Worm (Caenorhabditis elegans) whole organism, L1 larva: ENCODE results near the gene lgc-31.

Experiments
- C04F5.9 ChIP-seq: sonication (generic microtip); optimal IDR thresholded peaks from 2 replicates; lab custom pipeline; 2016; ENCODE audit warnings: missing genetic modification characterization, missing compliant biosample characterization
- C16A3.4 ChIP-seq: fragments of 150-350 bp; optimal IDR thresholded peaks from 2 replicates; lab custom pipeline; 2014; ENCODE audit warnings: missing biosample characterization, missing genetic modification characterization
- C34B4.2 ChIP-seq: sonication (generic microtip); optimal IDR thresholded peaks from 2 replicates; lab custom pipeline; 2017; ENCODE audit warnings: mild to moderate bottlenecking, missing genetic modification characterization, missing compliant biosample characterization
- Y116A8C.19 ChIP-seq: sonication (generic microtip); optimal IDR thresholded peaks from 2 replicates; lab custom pipeline; 2016; ENCODE audit warnings: missing compliant biosample characterization, missing genetic modification characterization, borderline replicate concordance
- ama-1 ChIP-seq: fragments of 150-350 bp; optimal IDR thresholded peaks from 2 replicates; lab custom pipeline; 2014
- blmp-1 ChIP-seq: fragments of 150-350 bp; optimal IDR thresholded peaks from 2 replicates; lab custom pipeline; 2014; ENCODE audit warnings: missing biosample characterization, missing genetic modification characterization
- ceh-8 ChIP-seq: fragments of 200-800 bp; sonication (Bioruptor generic); optimal IDR thresholded peaks from 2 replicates; lab custom pipeline; 2018; ENCODE audit warnings: mild to moderate bottlenecking, missing genetic modification characterization, moderate library complexity, missing compliant biosample characterization
- ces-1 ChIP-seq: fragments of 150-350 bp; optimal IDR thresholded peaks from 2 replicates; lab custom pipeline; 2014; ENCODE audit warnings: missing biosample characterization, missing genetic modification reagents, missing genetic modification characterization
- dsc-1 ChIP-seq: sonication (generic microtip); optimal IDR thresholded peaks from 2 replicates; lab custom pipeline; 2016; ENCODE audit warnings: mild to moderate bottlenecking, missing genetic modification characterization, missing compliant biosample characterization
- efl-1 ChIP-seq, 4 experiments: fragments of 150-350 bp; optimal IDR thresholded peaks in 3 of 4; peaks in 1 of 4; 1 replicate in 1 of 4; 2 replicates in 3 of 4; lab custom pipeline; 2014; ENCODE audit warnings: missing biosample characterization in 2 of 4, missing genetic modification characterization in 2 of 4, missing genetic modification reagents in 2 of 4
- efl-3 ChIP-seq: fragments of 200-800 bp; sonication (Bioruptor generic); optimal IDR thresholded peaks from 2 replicates; lab custom pipeline; 2018; ENCODE audit warnings: mild to moderate bottlenecking, missing genetic modification characterization, missing compliant biosample characterization
- egl-13 ChIP-seq: sonication (generic microtip); optimal IDR thresholded peaks from 2 replicates; lab custom pipeline; 2016; ENCODE audit warnings: missing genotype, missing genetic modification reagents, missing genetic modification characterization, missing compliant biosample characterization
- elt-3 ChIP-seq, 6 experiments: fragments of 150-350 bp in 1 of 6; sonication (generic microtip); optimal IDR thresholded peaks; 2 replicates each; lab custom pipeline; 2017 to 2018; ENCODE audit warnings: missing biosample characterization in 6 of 6, missing genetic modification characterization in 6 of 6, inconsistent platforms in 1 of 6
- fos-1 ChIP-seq: fragments of 150-350 bp; optimal IDR thresholded peaks from 2 replicates; lab custom pipeline; 2014; ENCODE audit warnings: missing biosample characterization, missing genetic modification characterization
- hlh-4 ChIP-seq: sonication (generic microtip); optimal IDR thresholded peaks from 2 replicates; lab custom pipeline; 2016; ENCODE audit warnings: mild to moderate bottlenecking, missing genetic modification characterization, missing compliant biosample characterization
- hpl-2 ChIP-seq: fragments of 150-350 bp; optimal IDR thresholded peaks from 2 replicates; lab custom pipeline; 2014; ENCODE audit warnings: missing biosample characterization, missing genetic modification reagents, missing genetic modification characterization
- lin-14 ChIP-seq: fragments of 200-800 bp; sonication (Bioruptor generic); optimal IDR thresholded peaks from 2 replicates; lab custom pipeline; 2018; ENCODE audit warnings: mild to moderate bottlenecking, missing genetic modification characterization, moderate library complexity, missing compliant biosample characterization
- lin-35 ChIP-seq, 2 experiments: fragments of 150-350 bp; optimal IDR thresholded peaks; 2 replicates each; lab custom pipeline; 2014; ENCODE audit warnings: missing biosample characterization in 2 of 2, missing genetic modification characterization in 2 of 2, missing genetic modification reagents in 2 of 2
- lin-39 ChIP-seq: fragments of 150-350 bp; optimal IDR thresholded peaks from 2 replicates; lab custom pipeline; 2014; ENCODE audit warnings: missing biosample characterization, missing genetic modification reagents, missing genetic modification characterization
- lir-3 ChIP-seq: sonication (generic microtip); optimal IDR thresholded peaks from 2 replicates; lab custom pipeline; 2016; ENCODE audit warnings: mild to moderate bottlenecking, missing genetic modification characterization, moderate library complexity, missing compliant biosample characterization; ENCODE audit not compliant: poor library complexity
- nhr-11 ChIP-seq: fragments of 150-350 bp; optimal IDR thresholded peaks from 2 replicates; lab custom pipeline; 2014; ENCODE audit warnings: missing biosample characterization, missing genetic modification characterization
- nhr-47 ChIP-seq: sonication (generic microtip); optimal IDR thresholded peaks from 2 replicates; lab custom pipeline; 2016; ENCODE audit warnings: mild to moderate bottlenecking, missing genetic modification characterization, moderate library complexity, missing compliant biosample characterization
- nhr-71 ChIP-seq: sonication (generic microtip); optimal IDR thresholded peaks from 2 replicates; lab custom pipeline; 2016; ENCODE audit warnings: mild to moderate bottlenecking, missing genetic modification characterization, moderate library complexity, missing compliant biosample characterization
- nhr-76 ChIP-seq: sonication (generic microtip); optimal IDR thresholded peaks from 2 replicates; lab custom pipeline; 2017; ENCODE audit warnings: missing biosample characterization, missing genetic modification characterization
- nhr-85 ChIP-seq: sonication (generic microtip); peaks from one replicate; lab custom pipeline; 2016; ENCODE audit warnings: missing genetic modification characterization, inconsistent platforms, missing compliant biosample characterization
- pqm-1 ChIP-seq: sonication (generic microtip); optimal IDR thresholded peaks from 3 replicates; lab custom pipeline; 2017; ENCODE audit warnings: missing biosample characterization, missing genetic modification characterization
- rnt-1 ChIP-seq: sonication (generic microtip); optimal IDR thresholded peaks from 2 replicates; lab custom pipeline; 2016; ENCODE audit warnings: mild to moderate bottlenecking, missing genetic modification characterization, moderate library complexity, missing compliant biosample characterization
- skn-1 ChIP-seq: fragments of 150-350 bp; optimal IDR thresholded peaks from 2 replicates; lab custom pipeline; 2014; ENCODE audit warnings: missing biosample characterization, missing genetic modification characterization
- snpc-4 ChIP-seq: fragments of 150-350 bp; optimal IDR thresholded peaks from 2 replicates; lab custom pipeline; 2014; ENCODE audit warnings: missing biosample characterization, missing genetic modification characterization
- snu-23 ChIP-seq: sonication (generic microtip); optimal IDR thresholded peaks from 2 replicates; lab custom pipeline; 2016; ENCODE audit warnings: missing genetic modification characterization, missing compliant biosample characterization
- sptf-1 ChIP-seq: fragments of 150-350 bp; optimal IDR thresholded peaks from 2 replicates; lab custom pipeline; 2014; ENCODE audit warnings: missing biosample characterization, missing genetic modification characterization
- sup-37 ChIP-seq: fragments of 200-800 bp; sonication (Bioruptor generic); optimal IDR thresholded peaks from 2 replicates; lab custom pipeline; 2018; ENCODE audit warnings: mild to moderate bottlenecking, missing genetic modification characterization, missing compliant biosample characterization
- swsn-7 ChIP-seq: sonication (generic microtip); optimal IDR thresholded peaks from 2 replicates; lab custom pipeline; 2016; ENCODE audit warnings: missing genetic modification characterization, missing compliant biosample characterization
- tbx-2 ChIP-seq: sonication (generic microtip); optimal IDR thresholded peaks from 2 replicates; lab custom pipeline; 2016; ENCODE audit warnings: missing genetic modification characterization, missing compliant biosample characterization
- tlp-1 ChIP-seq: fragments of 150-350 bp; optimal IDR thresholded peaks from 2 replicates; lab custom pipeline; 2014; ENCODE audit warnings: missing biosample characterization, missing genetic modification characterization
- unc-30 ChIP-seq: sonication (generic microtip); optimal IDR thresholded peaks from 2 replicates; lab custom pipeline; 2017; ENCODE audit warnings: missing biosample characterization, missing genetic modification characterization
- unc-98 ChIP-seq: fragments of 200-800 bp; sonication (Bioruptor generic); IDR thresholded peaks from 2 replicates; pipeline ENCODE4 v1.3.6; 2022; ENCODE audit warnings: missing genetic modification characterization, missing compliant biosample characterization
- zag-1 ChIP-seq: fragments of 150-350 bp; optimal IDR thresholded peaks from 2 replicates; lab custom pipeline; 2014; ENCODE audit warnings: missing biosample characterization, missing genetic modification characterization
- ztf-11 ChIP-seq, 2 experiments: sonication (generic microtip); optimal IDR thresholded peaks; 2 replicates each; lab custom pipeline; 2016 to 2017; ENCODE audit warnings: missing genetic modification characterization in 2 of 2, missing biosample characterization in 1 of 2, missing compliant biosample characterization in 1 of 2
- ztf-4 ChIP-seq: fragments of 150-350 bp; optimal IDR thresholded peaks from 2 replicates; lab custom pipeline; 2014; ENCODE audit warnings: missing biosample characterization, missing genetic modification characterization

The lgc-31 gene

ce11 chrV:15519845-15520244 lies 2.0 kb downstream of the lgc-31 start:
- TF ChIP-seq nhr-71 (tag; lab: Kevin White, UChicago) (no peak), C34B4.2 (no peak), nhr-85 (tag; lab: Kevin White, UChicago) (no peak), C04F5.9 (tag; lab: Kevin White, UChicago) (no peak), ceh-8 (GFP tag; lab: Kevin White, UChicago) (no peak), tbx-2 (tag; lab: Kevin White, UChicago) (no peak), elt-3 (tag; optimal IDR thresholded peaks at IDR 0.05; lab: Kevin White, UChicago) (no peak), ces-1 (GFP tag; lab: Kevin White, UChicago) (no peak), nhr-11 (tag; lab: Kevin White, UChicago) (no peak), lir-3 (tag; lab: Kevin White, UChicago) (no peak), ama-1 (no peak), Y116A8C.19 (tag; lab: Kevin White, UChicago) (no peak), hpl-2 (GFP tag; lab: Kevin White, UChicago) (no peak), pqm-1 (tag; lab: Kevin White, UChicago) (no peak), unc-30 (tag; lab: Kevin White, UChicago) (no peak), zag-1 (tag; lab: Kevin White, UChicago) (no peak)

- TF ChIP-seq nhr-71 (tag; lab: Kevin White, UChicago) (no peak), C16A3.4 (tag; lab: Kevin White, UChicago) (no peak), lin-14 (GFP tag; lab: Kevin White, UChicago) (peak; percentile 24), blmp-1 (peak; percentile 69), zag-1 (tag; lab: Kevin White, UChicago) (no peak), skn-1 (no peak), nhr-85 (tag; lab: Kevin White, UChicago) (peak; percentile 35)
Observed at ce11 chrV:15517413-15517812, 4.4 kb downstream of the lgc-31 start, which contains the start of gene F21A3.3. TSS of gene F21A3.3 (plus strand) at chrV:15517713.

DNA sequence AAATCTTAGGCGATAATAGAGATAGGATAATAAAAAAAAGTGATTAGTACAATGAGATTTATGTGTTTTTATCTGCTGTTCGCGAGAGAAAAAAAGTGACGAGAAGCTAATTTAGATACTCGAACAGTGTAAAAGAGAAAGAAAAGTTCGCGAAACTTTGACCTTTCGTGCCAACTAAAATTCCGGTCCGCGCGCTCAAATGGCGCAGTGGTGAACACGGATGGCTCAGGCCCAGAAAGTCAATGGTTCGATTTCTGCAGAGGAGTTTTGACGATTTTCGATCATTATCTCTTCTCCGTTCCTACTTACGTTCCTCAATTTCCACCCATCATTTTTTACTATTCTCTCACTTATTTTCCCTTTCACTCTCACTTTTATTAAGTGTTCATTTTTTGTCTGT lies 5.3 kb downstream of the lgc-31 start:
- no peak for TF ChIP-seq tlp-1 (tag; lab: Kevin White, UChicago)
- TF ChIP-seq hlh-4 (tag; lab: Kevin White, UChicago) = no peak
- TF ChIP-seq sup-37 (GFP tag; lab: Kevin White, UChicago) = no peak
- TF ChIP-seq swsn-7 (tag; lab: Kevin White, UChicago) = no peak
- no peak for TF ChIP-seq ztf-11 (tag; optimal IDR thresholded peaks at IDR 0.05; lab: Kevin White, UChicago)
- no peak for TF ChIP-seq unc-98 (GFP tag; lab: Robert Waterston, UW)
- TF ChIP-seq nhr-47 = no peak
- TF ChIP-seq egl-13 = no peak
- no peak for TF ChIP-seq efl-3
- no peak for TF ChIP-seq ces-1 (GFP tag; lab: Kevin White, UChicago)
- TF ChIP-seq snpc-4 = no peak
- TF ChIP-seq sptf-1 (tag; lab: Kevin White, UChicago) = no peak
- no peak for TF ChIP-seq ztf-4 (tag; lab: Kevin White, UChicago)
- no peak for TF ChIP-seq fos-1 (tag; lab: Kevin White, UChicago)
- TF ChIP-seq snu-23 = no peak
- TF ChIP-seq C34B4.2 = no peak
- no peak for TF ChIP-seq nhr-71 (tag; lab: Kevin White, UChicago)
- no peak for TF ChIP-seq dsc-1 (tag; lab: Kevin White, UChicago)
- no peak for TF ChIP-seq lin-39 (tag; lab: Kevin White, UChicago)
- TF ChIP-seq nhr-76 (tag; lab: Kevin White, UChicago) = no peak

- TF ChIP-seq lin-14 (GFP tag; lab: Kevin White, UChicago) = peak; percentile 2
- TF ChIP-seq rnt-1 (tag; lab: Kevin White, UChicago) = peak; percentile 53
- TF ChIP-seq nhr-71 (tag; lab: Kevin White, UChicago) = peak; percentile 19
- peak in 1 of 2 experiments; percentile 52 for TF ChIP-seq lin-35 (GFP tag; optimal IDR thresholded peaks at IDR 0.05; lab: Kevin White, UChicago)
- TF ChIP-seq zag-1 (tag; lab: Kevin White, UChicago) = no peak
- TF ChIP-seq efl-3 = no peak
- no peak for TF ChIP-seq efl-1 (optimal IDR thresholded peaks at IDR 0.05; lab: Kevin White, UChicago)
- peak in 1 of 2 experiments; percentile 90 for TF ChIP-seq efl-1 (GFP tag; optimal IDR thresholded peaks at IDR 0.05 in 1 of 2; lab: Kevin White, UChicago)
- TF ChIP-seq, all 84 proteins: peak for 5
Observed at ce11 chrV:15515365-15515764, 6.5 kb downstream of the lgc-31 start.
